Worm (Caenorhabditis elegans): ENCODE measurements around the gene R11F4.2.

The R11F4.2 gene

ce11 chrII:4082754-4083153 lies at the start of gene R11F4.2:
R11F4.2 (plus strand) TSS chrII:4083054.
- TF ChIP-seq blmp-1 (tag; optimal IDR thresholded peaks at IDR 0.05): no peak
- TF ChIP-seq tbx-8 (GFP tag; optimal IDR thresholded peaks at IDR 0.05): no peak

- TF ChIP-seq nhr-12 (tag; optimal IDR thresholded peaks at IDR 0.05) (no peak), unc-120 (tag; optimal IDR thresholded peaks at IDR 0.05; ENCODE audit: poor library complexity, severe bottlenecking) (peak; percentile 49), hlh-1 (tag; optimal IDR thresholded peaks at IDR 0.05) (peak; percentile 32)
Measured at ce11 chrII:4038541-4038940, 44.3 kb upstream of the R11F4.2 start, which contains the start of gene pqn-48. pqn-48 (plus strand) TSS chrII:4038884.

- TF ChIP-seq nhr-76 (tag; optimal IDR thresholded peaks at IDR 0.05) (no peak), unc-120 (tag; optimal IDR thresholded peaks at IDR 0.05; ENCODE audit: poor library complexity, severe bottlenecking) (no peak), M03D4.4 (tag; optimal IDR thresholded peaks at IDR 0.05) (no peak), unc-62 (GFP tag; optimal IDR thresholded peaks at IDR 0.05) (no peak), hlh-1 (tag; optimal IDR thresholded peaks at IDR 0.05) (no peak), drap-1 (GFP tag; optimal IDR thresholded peaks at IDR 0.05) (no peak), sptf-1 (tag; optimal IDR thresholded peaks at IDR 0.05) (no peak), mep-1 (tag; optimal IDR thresholded peaks at IDR 0.05) (no peak), unc-39 (tag; optimal IDR thresholded peaks at IDR 0.05) (no peak), ces-1 (GFP tag; optimal IDR thresholded peaks at IDR 0.05) (no peak), ham-2 (GFP tag; optimal IDR thresholded peaks at IDR 0.05) (no peak), elt-3 (tag; optimal IDR thresholded peaks at IDR 0.05) (no peak)
Measured at ce11 chrII:4040066-4040465, 42.8 kb upstream of the R11F4.2 start.

- no peak for TF ChIP-seq tbx-8 (GFP tag; optimal IDR thresholded peaks at IDR 0.05)
Measured at ce11 chrII:4042696-4043095, 40.2 kb upstream of the R11F4.2 start.

ce11 chrII:4044349-4044748 lies 38.5 kb upstream of the R11F4.2 start, which contains the start of gene rpn-11:
rpn-11 (minus strand) TSS chrII:4044546.
- TF ChIP-seq lin-13 (tag; optimal IDR thresholded peaks at IDR 0.05) (peak; percentile 56), flh-1 (GFP tag; optimal IDR thresholded peaks at IDR 0.05) (no peak), nhr-76 (tag; optimal IDR thresholded peaks at IDR 0.05) (no peak), ceh-39 (tag; optimal IDR thresholded peaks at IDR 0.05) (peak; percentile 21), cnd-1 (tag; optimal IDR thresholded peaks at IDR 0.05) (no peak), ztf-11 (tag; optimal IDR thresholded peaks at IDR 0.05) (no peak), nhr-12 (tag; optimal IDR thresholded peaks at IDR 0.05) (no peak), unc-120 (tag; optimal IDR thresholded peaks at IDR 0.05; ENCODE audit: poor library complexity, severe bottlenecking) (no peak), tbx-8 (GFP tag; optimal IDR thresholded peaks at IDR 0.05) (no peak), sptf-1 (tag; optimal IDR thresholded peaks at IDR 0.05) (peak; percentile 54), ham-2 (GFP tag; optimal IDR thresholded peaks at IDR 0.05) (no peak), nhr-2 (tag; optimal IDR thresholded peaks at IDR 0.05) (no peak), blmp-1 (tag; optimal IDR thresholded peaks at IDR 0.05) (no peak), ces-1 (GFP tag; optimal IDR thresholded peaks at IDR 0.05) (peak; percentile 78), ceh-83 (GFP tag; optimal IDR thresholded peaks at IDR 0.05) (no peak), hlh-1 (tag; optimal IDR thresholded peaks at IDR 0.05) (no peak), pha-4 (tag; optimal IDR thresholded peaks at IDR 0.05) (peak; percentile 59), nhr-28 (tag; optimal IDR thresholded peaks at IDR 0.05) (no peak), lin-32 (GFP tag; optimal IDR thresholded peaks at IDR 0.05) (no peak), elt-3 (tag; optimal IDR thresholded peaks at IDR 0.05) (no peak), sem-2 (GFP tag; optimal IDR thresholded peaks at IDR 0.05) (no peak), zip-8 (tag; optimal IDR thresholded peaks at IDR 0.05) (no peak), unc-62 (GFP tag; optimal IDR thresholded peaks at IDR 0.05) (no peak), elt-1 (tag; optimal IDR thresholded peaks at IDR 0.05; ENCODE audit: borderline replicate concordance, insufficient read depth) (no peak), mab-5 (tag; optimal IDR thresholded peaks at IDR 0.05) (no peak), mls-2 (tag; optimal IDR thresholded peaks at IDR 0.05) (no peak), ceh-43 (GFP tag; optimal IDR thresholded peaks at IDR 0.05) (peak; percentile 36), drap-1 (GFP tag; optimal IDR thresholded peaks at IDR 0.05) (peak; percentile 54), mep-1 (tag; optimal IDR thresholded peaks at IDR 0.05) (peak; percentile 53), bed-3 (GFP tag; optimal IDR thresholded peaks at IDR 0.05) (no peak), snpc-4 (tag; optimal IDR thresholded peaks at IDR 0.05) (no peak), nhr-237 (tag; optimal IDR thresholded peaks at IDR 0.05) (peak; percentile 64), unc-39 (tag; optimal IDR thresholded peaks at IDR 0.05) (no peak), M03D4.4 (tag; optimal IDR thresholded peaks at IDR 0.05) (peak; percentile 46), lsy-2 (tag; optimal IDR thresholded peaks at IDR 0.05) (peak; percentile 89)

Measured in whole organism, mixed stage, embryonic.